Worm (Caenorhabditis elegans) whole organism, late embryonic: Measurements from ENCODE around the gene doxa-1.
A peak's percentile ranks its signal among the peaks of the same experiment; 100 is the strongest.

Experiments
- C38D4.7 ChIP-seq: fragments of 200-800 bp; sonication (Bioruptor generic); optimal IDR thresholded peaks from 2 replicates; lab custom pipeline; 2018; ENCODE audit warnings: mild to moderate bottlenecking, missing genetic modification characterization, moderate library complexity, missing compliant biosample characterization
- K02D7.2 ChIP-seq: sonication (generic microtip); optimal IDR thresholded peaks from 2 replicates; lab custom pipeline; 2017; ENCODE audit warnings: mild to moderate bottlenecking, missing genetic modification characterization, missing compliant biosample characterization
- T23F11.4 ChIP-seq: fragments of 200-800 bp; sonication (Bioruptor generic); optimal IDR thresholded peaks from 2 replicates; lab custom pipeline; 2018; ENCODE audit warnings: mild to moderate bottlenecking, missing genetic modification characterization, missing compliant biosample characterization
- Y22D7AL.16 ChIP-seq: sonication (generic microtip); optimal IDR thresholded peaks from 2 replicates; lab custom pipeline; 2016; ENCODE audit warnings: missing genetic modification characterization, missing compliant biosample characterization
- ahr-1 ChIP-seq: sonication (generic microtip); optimal IDR thresholded peaks from 2 replicates; lab custom pipeline; 2016; ENCODE audit warnings: missing genetic modification characterization, missing compliant biosample characterization
- ama-1 ChIP-seq: fragments of 150-350 bp; optimal IDR thresholded peaks from 2 replicates; lab custom pipeline; 2014
- ceh-14 ChIP-seq: sonication (generic microtip); optimal IDR thresholded peaks from 2 replicates; lab custom pipeline; 2016; ENCODE audit warnings: missing genotype, missing genetic modification characterization, missing compliant biosample characterization
- ceh-2 ChIP-seq: sonication (generic microtip); optimal IDR thresholded peaks from 2 replicates; lab custom pipeline; 2016; ENCODE audit warnings: missing genotype, missing genetic modification characterization, missing compliant biosample characterization
- ceh-22 ChIP-seq: sonication (generic microtip); optimal IDR thresholded peaks from 2 replicates; lab custom pipeline; 2017; ENCODE audit warnings: missing biosample characterization, missing genetic modification characterization
- ceh-24 ChIP-seq: sonication (generic microtip); optimal IDR thresholded peaks from 2 replicates; lab custom pipeline; 2016; ENCODE audit warnings: mild to moderate bottlenecking, missing genetic modification characterization, missing compliant biosample characterization
- ceh-31 ChIP-seq: sonication (generic microtip); optimal IDR thresholded peaks from 2 replicates; lab custom pipeline; 2016; ENCODE audit warnings: missing genetic modification characterization, missing compliant biosample characterization
- ceh-34 ChIP-seq: sonication (generic microtip); optimal IDR thresholded peaks from 2 replicates; lab custom pipeline; 2016; ENCODE audit warnings: mild to moderate bottlenecking, missing genetic modification characterization, missing compliant biosample characterization
- ceh-45 ChIP-seq: fragments of 200-800 bp; sonication (Bioruptor generic); IDR thresholded peaks from 2 replicates; pipeline ENCODE4 v1.3.6; 2022; ENCODE audit warnings: missing genetic modification reagents, missing genetic modification characterization, missing compliant biosample characterization
- ceh-6 ChIP-seq: fragments of 200-800 bp; sonication (Bioruptor generic); optimal IDR thresholded peaks from 2 replicates; lab custom pipeline; 2018; ENCODE audit warnings: mild to moderate bottlenecking, missing genetic modification characterization, missing compliant biosample characterization
- ceh-9 ChIP-seq: sonication (generic microtip); optimal IDR thresholded peaks from 2 replicates; lab custom pipeline; 2016; ENCODE audit warnings: mild to moderate bottlenecking, missing genetic modification characterization, inconsistent platforms, missing compliant biosample characterization
- dve-1 ChIP-seq: sonication (generic microtip); optimal IDR thresholded peaks from 2 replicates; lab custom pipeline; 2017; ENCODE audit warnings: antibody characterized with exemption, mild to moderate bottlenecking, missing genetic modification characterization, missing compliant biosample characterization
- elt-4 ChIP-seq: sonication (generic microtip); optimal IDR thresholded peaks from 2 replicates; lab custom pipeline; 2016; ENCODE audit warnings: missing genetic modification characterization, missing compliant biosample characterization
- ets-4 ChIP-seq: sonication (generic microtip); optimal IDR thresholded peaks from 2 replicates; lab custom pipeline; 2016; ENCODE audit warnings: missing genetic modification characterization, missing compliant biosample characterization
- fax-1 ChIP-seq: sonication (generic microtip); optimal IDR thresholded peaks from 2 replicates; lab custom pipeline; 2016; ENCODE audit warnings: missing genotype, missing genetic modification characterization, missing compliant biosample characterization
- gmeb-2 ChIP-seq: sonication (generic microtip); optimal IDR thresholded peaks from 2 replicates; lab custom pipeline; 2016; ENCODE audit warnings: missing genetic modification characterization, inconsistent platforms, missing compliant biosample characterization
- hlh-13 ChIP-seq: fragments of 200-800 bp; sonication (Bioruptor generic); optimal IDR thresholded peaks from 2 replicates; lab custom pipeline; 2018; ENCODE audit warnings: mild to moderate bottlenecking, missing genetic modification characterization, missing compliant biosample characterization
- hlh-15 ChIP-seq: sonication (generic microtip); optimal IDR thresholded peaks from 2 replicates; lab custom pipeline; 2016; ENCODE audit warnings: missing genetic modification characterization, missing compliant biosample characterization
- hlh-8 ChIP-seq: sonication (generic microtip); optimal IDR thresholded peaks from 2 replicates; lab custom pipeline; 2016; ENCODE audit warnings: missing genotype, missing genetic modification characterization, missing compliant biosample characterization
- lim-6 ChIP-seq: sonication (generic microtip); optimal IDR thresholded peaks from 2 replicates; lab custom pipeline; 2016; ENCODE audit warnings: missing genetic modification characterization, missing compliant biosample characterization
- madf-2 ChIP-seq: sonication (generic microtip); optimal IDR thresholded peaks from 2 replicates; lab custom pipeline; 2017; ENCODE audit warnings: missing genetic modification characterization, missing compliant biosample characterization
- nhr-11 ChIP-seq: fragments of 150-350 bp; optimal IDR thresholded peaks from 2 replicates; lab custom pipeline; 2014; ENCODE audit warnings: missing biosample characterization, missing genetic modification characterization
- odd-2 ChIP-seq: sonication (generic microtip); optimal IDR thresholded peaks from 2 replicates; lab custom pipeline; 2017; ENCODE audit warnings: antibody characterized with exemption, mild to moderate bottlenecking, missing genetic modification characterization, missing compliant biosample characterization
- pag-3 ChIP-seq: sonication (generic microtip); optimal IDR thresholded peaks from 2 replicates; lab custom pipeline; 2016; ENCODE audit warnings: missing compliant biosample characterization, missing genetic modification characterization, borderline replicate concordance
- pqm-1 ChIP-seq: sonication (generic microtip); optimal IDR thresholded peaks from 2 replicates; lab custom pipeline; 2016; ENCODE audit warnings: missing genetic modification characterization, missing compliant biosample characterization
- pros-1 ChIP-seq: fragments of 150-350 bp; optimal IDR thresholded peaks from 2 replicates; lab custom pipeline; 2014; ENCODE audit warnings: missing biosample characterization, missing genetic modification reagents, missing genetic modification characterization
- ref-2 ChIP-seq: sonication (generic microtip); optimal IDR thresholded peaks from 2 replicates; lab custom pipeline; 2016; ENCODE audit warnings: missing genetic modification characterization, missing compliant biosample characterization
- tbx-7 ChIP-seq: sonication (generic microtip); optimal IDR thresholded peaks from 2 replicates; lab custom pipeline; 2016; ENCODE audit warnings: missing genotype, missing genetic modification characterization, missing compliant biosample characterization
- ttx-3 ChIP-seq: sonication (generic microtip); optimal IDR thresholded peaks from 2 replicates; lab custom pipeline; 2016; ENCODE audit warnings: missing genetic modification reagents, missing genetic modification characterization, missing compliant biosample characterization
- unc-3 ChIP-seq, 2 experiments: fragments of 200-800 bp in 1 of 2; sonication (Bioruptor generic) in 1 of 2; sonication (generic microtip) in 1 of 2; conservative IDR thresholded peaks in 1 of 2; optimal IDR thresholded peaks in 1 of 2; 2 replicates each; pipeline versions ENCODE4 v1.3.6 to Lab custom; 2016 to 2022; ENCODE audit warnings: missing compliant biosample characterization in 2 of 2, missing genetic modification characterization in 2 of 2, missing genetic modification reagents in 1 of 2
- unc-42 ChIP-seq: sonication (generic microtip); optimal IDR thresholded peaks from 2 replicates; lab custom pipeline; 2016; ENCODE audit warnings: missing genotype, missing genetic modification characterization, missing compliant biosample characterization
- zip-5 ChIP-seq: sonication (generic microtip); optimal IDR thresholded peaks from 2 replicates; lab custom pipeline; 2016; ENCODE audit warnings: missing genetic modification characterization, missing compliant biosample characterization
- ztf-16 ChIP-seq: sonication (generic microtip); optimal IDR thresholded peaks from 2 replicates; lab custom pipeline; 2017; ENCODE audit warnings: missing genetic modification characterization, missing compliant biosample characterization

Gene doxa-1

ce11 chrIII:8588592-8589153 lies 7.8 kb downstream of the doxa-1 start, which contains the start of gene glr-1 (continued):
- TF ChIP-seq C38D4.7 (GFP tag; lab: Kevin White, UChicago) (no peak), ceh-14 (tag; lab: Kevin White, UChicago) (no peak), Y22D7AL.16 (tag; lab: Kevin White, UChicago) (no peak), K02D7.2 (tag; lab: Kevin White, UChicago) (no peak), fax-1 (tag; lab: Kevin White, UChicago) (no peak), unc-42 (tag; lab: Kevin White, UChicago) (peak; percentile 95), nhr-11 (no peak), ceh-31 (tag; lab: Kevin White, UChicago) (peak; percentile 7), tbx-7 (no peak), ceh-45 (GFP tag; lab: Robert Waterston, UW) (no peak), ceh-34 (tag; lab: Kevin White, UChicago) (no peak), gmeb-2 (no peak), ref-2 (no peak), unc-3 (GFP tag; conservative IDR thresholded peaks at IDR 0.05; lab: Robert Waterston, UW) (no peak), unc-3 (tag; optimal IDR thresholded peaks at IDR 0.05; lab: Kevin White, UChicago) (no peak), ceh-6 (no peak), madf-2 (tag; lab: Kevin White, UChicago) (no peak), ttx-3 (tag; lab: Kevin White, UChicago) (no peak), dve-1 (tag; lab: Kevin White, UChicago) (no peak), ets-4 (tag; lab: Kevin White, UChicago) (no peak), ceh-22 (tag; lab: Kevin White, UChicago) (no peak), hlh-15 (tag; lab: Kevin White, UChicago) (no peak), pag-3 (tag; lab: Kevin White, UChicago) (no peak), lim-6 (tag; lab: Kevin White, UChicago) (peak; percentile 35), zip-5 (tag; lab: Kevin White, UChicago) (no peak), ama-1 (lab: Kevin White, UChicago) (no peak)

- TF ChIP-seq ceh-9 (tag; lab: Kevin White, UChicago), result no peak
- TF ChIP-seq ttx-3 (tag; lab: Kevin White, UChicago), result no peak
- TF ChIP-seq ceh-24 (tag; lab: Kevin White, UChicago), result no peak
- no peak for TF ChIP-seq unc-42 (tag; lab: Kevin White, UChicago)
- no peak for TF ChIP-seq ama-1 (lab: Kevin White, UChicago)
- no peak for TF ChIP-seq tbx-7
- TF ChIP-seq Y22D7AL.16 (tag; lab: Kevin White, UChicago), result no peak
- TF ChIP-seq hlh-8 (tag; lab: Kevin White, UChicago), result no peak
- no peak for TF ChIP-seq ets-4 (tag; lab: Kevin White, UChicago)
- no peak for TF ChIP-seq madf-2 (tag; lab: Kevin White, UChicago)
- no peak for TF ChIP-seq lim-6 (tag; lab: Kevin White, UChicago)
- TF ChIP-seq elt-4 (tag; lab: Kevin White, UChicago), result no peak
- no peak for TF ChIP-seq ahr-1 (tag; lab: Kevin White, UChicago)
- no peak for TF ChIP-seq ceh-45 (GFP tag; lab: Robert Waterston, UW)
- no peak for TF ChIP-seq hlh-13
These were observed 8.3 kb downstream of the doxa-1 start, which contains the start of gene fip-3 for ce11 chrIII:8589195-8589594. Gene fip-3 (minus strand): TSS chrIII:8589488.

DNA sequence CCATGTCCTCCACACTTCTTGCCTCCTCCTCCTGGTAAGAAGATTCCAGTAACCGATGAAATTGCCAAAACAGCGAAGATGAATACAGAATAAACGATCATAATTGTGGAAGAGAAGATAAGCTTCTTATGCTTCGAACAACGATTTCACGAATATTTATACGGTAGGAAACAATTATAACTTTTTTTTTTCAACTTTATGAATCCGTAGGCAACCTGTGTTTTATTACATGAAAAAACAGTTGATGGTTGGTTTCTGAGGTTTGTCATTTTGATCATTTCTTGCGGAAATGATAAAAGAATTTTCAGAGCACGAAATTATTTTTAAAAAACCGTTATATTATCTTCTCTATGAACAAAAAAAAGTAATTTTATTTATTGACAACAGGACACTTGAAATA lies 10.0 kb downstream of the doxa-1 start, which contains the start of gene fipr-16:
Gene fipr-16, minus strand, starts transcription at position 101 of the 400 bp plus-strand sequence.
- TF ChIP-seq pqm-1, result no peak
- no peak for TF ChIP-seq ama-1 (lab: Kevin White, UChicago)
- no peak for TF ChIP-seq zip-5 (tag; lab: Kevin White, UChicago)
- no peak for TF ChIP-seq ztf-16 (tag; lab: Kevin White, UChicago)
- no peak for TF ChIP-seq odd-2
- no peak for TF ChIP-seq T23F11.4 (GFP tag; lab: Kevin White, UChicago)
- TF ChIP-seq hlh-13, result no peak
- no peak for TF ChIP-seq pros-1 (tag; lab: Kevin White, UChicago)
- no peak for TF ChIP-seq madf-2 (tag; lab: Kevin White, UChicago)
- TF ChIP-seq ref-2, result no peak
- no peak for TF ChIP-seq ceh-2 (tag; lab: Kevin White, UChicago)
- TF ChIP-seq C38D4.7 (GFP tag; lab: Kevin White, UChicago), result no peak
